Fruit fly (Drosophila melanogaster) whole organism, embryonic: ENCODE results near the gene CG14102.
A peak's percentile ranks its signal among the peaks of the same experiment; 100 is the strongest.

Experiments
- Bgb ChIP-seq: fragments of 200-800 bp; sonication (Bioruptor generic); IDR thresholded peaks from 2 replicates; pipeline ENCODE4 v1.3.6; 2022; ENCODE audit warnings: missing biosample characterization, missing genetic modification characterization; ENCODE audit not compliant: partially characterized antibody
- Bteb2 ChIP-seq: fragments of 200-800 bp; sonication (Bioruptor generic); optimal IDR thresholded peaks from 2 replicates; lab custom pipeline; 2016; ENCODE audit warnings: missing biosample characterization, missing genetic modification characterization
- C15 ChIP-seq: fragments of 200-800 bp; sonication (Bioruptor generic); IDR thresholded peaks from 3 replicates; pipeline ENCODE4 v1.3.6; 2022; ENCODE audit warnings: missing biosample characterization, missing genetic modification characterization
- CG1233 ChIP-seq: fragments of 200-800 bp; sonication (Bioruptor generic); optimal IDR thresholded peaks from 4 replicates; lab custom pipeline; 2018; ENCODE audit warnings: missing biosample characterization, mild to moderate bottlenecking, missing genetic modification characterization
- CG13287 ChIP-seq: fragments of 200-800 bp; sonication (Bioruptor generic); IDR thresholded peaks from 2 replicates; pipeline ENCODE4 v1.3.6; 2022; ENCODE audit warnings: missing biosample characterization, missing genetic modification characterization; ENCODE audit not compliant: partially characterized antibody
- CG13296 ChIP-seq: fragments of 200-800 bp; sonication (Bioruptor generic); optimal IDR thresholded peaks from 3 replicates; lab custom pipeline; 2018; ENCODE audit warnings: missing biosample characterization, mild to moderate bottlenecking, missing genetic modification characterization
- CG13894 ChIP-seq: fragments of 200-800 bp; sonication (Bioruptor generic); optimal IDR thresholded peaks from 3 replicates; lab custom pipeline; 2018; ENCODE audit warnings: missing biosample characterization, mild to moderate bottlenecking, missing genetic modification characterization, moderate library complexity
- CG14441 ChIP-seq: fragments of 200-800 bp; sonication (Bioruptor generic); IDR thresholded peaks from 2 replicates; pipeline ENCODE4 v1.3.6; 2022; ENCODE audit warnings: missing biosample characterization, missing genetic modification characterization
- CG14860 ChIP-seq: fragments of 200-800 bp; sonication (Bioruptor generic); IDR thresholded peaks from 3 replicates; pipeline ENCODE4 v1.3.6; 2022; ENCODE audit warnings: missing biosample characterization, missing genetic modification characterization; ENCODE audit not compliant: partially characterized antibody
- CG15601 ChIP-seq: fragments of 200-800 bp; sonication (Bioruptor generic); optimal IDR thresholded peaks from 3 replicates; lab custom pipeline; 2019; ENCODE audit warnings: missing biosample characterization, mild to moderate bottlenecking, missing genetic modification characterization, moderate library complexity
- CG17328 ChIP-seq: fragments of 200-800 bp; sonication (Bioruptor generic); IDR thresholded peaks from 2 replicates; pipeline ENCODE4 v1.3.6; 2022; ENCODE audit warnings: missing biosample characterization, missing genetic modification characterization
- CG2129 ChIP-seq: fragments of 200-800 bp; sonication (Bioruptor generic); IDR thresholded peaks from 2 replicates; pipeline ENCODE4 v1.3.6; 2022; ENCODE audit warnings: missing biosample characterization, missing genetic modification characterization; ENCODE audit not compliant: partially characterized antibody
- CG2712 ChIP-seq: fragments of 200-800 bp; optimal IDR thresholded peaks from 3 replicates; lab custom pipeline; 2019; ENCODE audit warnings: missing biosample characterization, mild to moderate bottlenecking, missing genetic modification characterization, moderate library complexity
- CG31365 ChIP-seq: fragments of 200-800 bp; sonication (Bioruptor generic); optimal IDR thresholded peaks from 2 replicates; lab custom pipeline; 2018; ENCODE audit warnings: missing biosample characterization, mild to moderate bottlenecking, missing genetic modification characterization
- CG32772 ChIP-seq: fragments of 200-800 bp; sonication (Bioruptor generic); IDR thresholded peaks from 2 replicates; pipeline ENCODE4 v1.3.6; 2022; ENCODE audit warnings: missing biosample characterization, missing genetic modification characterization
- CG3407 ChIP-seq: fragments of 200-800 bp; sonication (Bioruptor generic); optimal IDR thresholded peaks from 2 replicates; lab custom pipeline; 2018; ENCODE audit warnings: missing biosample characterization, mild to moderate bottlenecking, missing genetic modification characterization
- CG34224 ChIP-seq: fragments of 200-800 bp; sonication (Bioruptor generic); IDR thresholded peaks from 3 replicates; pipeline ENCODE4 v1.3.6; 2022; ENCODE audit warnings: missing biosample characterization, missing genetic modification characterization; ENCODE audit not compliant: partially characterized antibody
- CG6813 ChIP-seq: fragments of 200-800 bp; sonication (Bioruptor generic); optimal IDR thresholded peaks from 2 replicates; lab custom pipeline; 2017; ENCODE audit warnings: missing biosample characterization, missing genetic modification characterization, mild to moderate bottlenecking, moderate library complexity, missing genetic modification reagents
- CG7556 ChIP-seq: fragments of 200-800 bp; sonication (Bioruptor generic); optimal IDR thresholded peaks from 2 replicates; lab custom pipeline; 2017; ENCODE audit warnings: missing biosample characterization, mild to moderate bottlenecking, missing genetic modification characterization
- CG9876 ChIP-seq: fragments of 200-800 bp; sonication (Bioruptor generic); optimal IDR thresholded peaks from 2 replicates; lab custom pipeline; 2016; ENCODE audit warnings: missing biosample characterization, missing genetic modification characterization
- CkIIα-i1 ChIP-seq: fragments of 200-800 bp; sonication (Bioruptor generic); IDR thresholded peaks from 2 replicates; pipeline ENCODE4 v1.3.6; 2022; ENCODE audit warnings: missing biosample characterization, missing genetic modification characterization
- D19A ChIP-seq: fragments of 200-800 bp; optimal IDR thresholded peaks from 3 replicates; lab custom pipeline; 2019; ENCODE audit warnings: missing biosample characterization, mild to moderate bottlenecking, missing genetic modification characterization, moderate library complexity
- Dref ChIP-seq: fragments of 200-800 bp; sonication (Bioruptor generic); IDR thresholded peaks from 2 replicates; pipeline ENCODE4 v1.3.6; 2022; ENCODE audit warnings: missing biosample characterization, missing genetic modification characterization
- ERR ChIP-seq: fragments of 200-800 bp; sonication (Bioruptor generic); optimal IDR thresholded peaks from 2 replicates; lab custom pipeline; 2016; ENCODE audit warnings: missing biosample characterization, missing genetic modification characterization
- Ets65A ChIP-seq: fragments of 200-800 bp; sonication (Bioruptor generic); peaks from one replicate; lab custom pipeline; 2016; ENCODE audit warnings: missing biosample characterization, missing genetic modification characterization
- HLHmδ ChIP-seq: fragments of 200-800 bp; sonication (Bioruptor generic); optimal IDR thresholded peaks from 2 replicates; lab custom pipeline; 2018; ENCODE audit warnings: missing biosample characterization, mild to moderate bottlenecking, missing genetic modification characterization, moderate library complexity
- Hand ChIP-seq: fragments of 200-800 bp; sonication (Bioruptor generic); optimal IDR thresholded peaks from 2 replicates; lab custom pipeline; 2017; ENCODE audit warnings: mild to moderate bottlenecking, missing biosample characterization, missing genetic modification reagents, missing genetic modification characterization
- MESR4 ChIP-seq: fragments of 200-800 bp; sonication (Bioruptor generic); optimal IDR thresholded peaks from 2 replicates; lab custom pipeline; 2018; ENCODE audit warnings: missing biosample characterization, mild to moderate bottlenecking, missing genetic modification characterization, moderate library complexity
- Myb ChIP-seq: fragments of 200-800 bp; sonication (Bioruptor generic); optimal IDR thresholded peaks from 2 replicates; lab custom pipeline; 2016; ENCODE audit warnings: missing biosample characterization, missing genetic modification characterization
- NC2α ChIP-seq: fragments of 200-800 bp; sonication (Bioruptor generic); optimal IDR thresholded peaks from 2 replicates; lab custom pipeline; 2016; ENCODE audit warnings: missing biosample characterization, missing genetic modification characterization
- Nf-YC ChIP-seq: fragments of 200-800 bp; optimal IDR thresholded peaks from 3 replicates; lab custom pipeline; 2019; ENCODE audit warnings: missing biosample characterization, mild to moderate bottlenecking, missing genetic modification characterization, moderate library complexity
- Opbp ChIP-seq: fragments of 200-800 bp; sonication (Bioruptor generic); IDR thresholded peaks from 3 replicates; pipeline ENCODE4 v1.3.6; 2022; ENCODE audit warnings: missing biosample characterization, missing genetic modification characterization; ENCODE audit not compliant: partially characterized antibody
- Optix ChIP-seq: fragments of 200-800 bp; sonication (Bioruptor generic); IDR thresholded peaks from 3 replicates; pipeline ENCODE4 v1.3.6; 2022; ENCODE audit warnings: missing biosample characterization, missing genetic modification characterization
- PHDP ChIP-seq: fragments of 200-800 bp; sonication (Bioruptor generic); optimal IDR thresholded peaks from 3 replicates; lab custom pipeline; 2018; ENCODE audit warnings: missing biosample characterization, mild to moderate bottlenecking, missing genetic modification characterization, moderate library complexity
- Spps ChIP-seq: fragments of 200-800 bp; sonication (Bioruptor generic); optimal IDR thresholded peaks from 2 replicates; lab custom pipeline; 2018; ENCODE audit warnings: missing biosample characterization, mild to moderate bottlenecking, missing genetic modification characterization
- Trl ChIP-seq, 3 experiments: fragments of >200 bp in 2 of 3; fragments of 200-800 bp in 1 of 3; sonication (Bioruptor generic) in 1 of 3; optimal IDR thresholded peaks; 2 replicates in 1 of 3; 3 replicates in 2 of 3; lab custom pipeline; 2016 to 2017; ENCODE audit warnings: missing biosample characterization in 1 of 3, missing genetic modification characterization in 1 of 3
- br ChIP-seq: fragments of >200 bp; optimal IDR thresholded peaks from 2 replicates; lab custom pipeline; 2017
- corto ChIP-seq: fragments of 200-800 bp; sonication (Bioruptor generic); optimal IDR thresholded peaks from 2 replicates; lab custom pipeline; 2016; ENCODE audit warnings: missing biosample characterization, mild to moderate bottlenecking, missing genetic modification characterization, moderate library complexity
- dimm ChIP-seq: fragments of 200-800 bp; sonication (Bioruptor generic); IDR thresholded peaks from 2 replicates; pipeline ENCODE4 v1.3.6; 2022; ENCODE audit warnings: missing biosample characterization, missing genetic modification characterization
- ems ChIP-seq: fragments of 200-800 bp; sonication (Bioruptor generic); optimal IDR thresholded peaks from 3 replicates; lab custom pipeline; 2016; ENCODE audit warnings: missing biosample characterization, missing genetic modification characterization
- eyg ChIP-seq: fragments of 200-800 bp; sonication (Bioruptor generic); optimal IDR thresholded peaks from 3 replicates; lab custom pipeline; 2016; ENCODE audit warnings: missing biosample characterization, missing genetic modification characterization
- inv ChIP-seq: fragments of 200-800 bp; sonication (Bioruptor generic); IDR thresholded peaks from 2 replicates; pipeline ENCODE4 v1.3.6; 2022; ENCODE audit warnings: missing biosample characterization, missing genetic modification characterization; ENCODE audit not compliant: partially characterized antibody
- ken ChIP-seq: fragments of 200-800 bp; sonication (Bioruptor generic); IDR thresholded peaks from 3 replicates; pipeline ENCODE4 v1.3.6; 2022; ENCODE audit warnings: missing biosample characterization, missing genetic modification characterization
- mld ChIP-seq: fragments of 200-800 bp; sonication (Bioruptor generic); IDR thresholded peaks from 3 replicates; pipeline ENCODE4 v1.3.6; 2022; ENCODE audit warnings: missing biosample characterization, missing genetic modification characterization; ENCODE audit not compliant: partially characterized antibody
- pan ChIP-seq, 4 experiments: fragments of >200 bp in 3 of 4; fragments of 200-800 bp in 1 of 4; sonication (Bioruptor generic) in 1 of 4; optimal IDR thresholded peaks in 3 of 4; IDR thresholded peaks in 1 of 4; 2 replicates each; pipeline versions ENCODE4 v1.3.6 to Lab custom; 2017 to 2022; ENCODE audit warnings: missing biosample characterization in 2 of 4, missing genetic modification characterization in 2 of 4, mixed read lengths in 1 of 4
- shn ChIP-seq: fragments of 200-800 bp; sonication (Bioruptor generic); optimal IDR thresholded peaks from 3 replicates; lab custom pipeline; 2016; ENCODE audit warnings: missing biosample characterization, missing genetic modification characterization
- sna ChIP-seq: fragments of 200-800 bp; sonication (Bioruptor generic); IDR thresholded peaks from 2 replicates; pipeline ENCODE4 v1.3.6; 2022; ENCODE audit warnings: missing biosample characterization, missing genetic modification characterization; ENCODE audit not compliant: partially characterized antibody
- stwl ChIP-seq: fragments of 200-800 bp; sonication (Bioruptor generic); optimal IDR thresholded peaks from 3 replicates; lab custom pipeline; 2018; ENCODE audit warnings: missing biosample characterization, mild to moderate bottlenecking, missing genetic modification characterization, moderate library complexity
- toy ChIP-seq: fragments of 200-800 bp; sonication (Bioruptor generic); IDR thresholded peaks from 2 replicates; pipeline ENCODE4 v1.3.6; 2022; ENCODE audit warnings: missing biosample characterization, missing genetic modification characterization

CG14102 gene

DNA sequence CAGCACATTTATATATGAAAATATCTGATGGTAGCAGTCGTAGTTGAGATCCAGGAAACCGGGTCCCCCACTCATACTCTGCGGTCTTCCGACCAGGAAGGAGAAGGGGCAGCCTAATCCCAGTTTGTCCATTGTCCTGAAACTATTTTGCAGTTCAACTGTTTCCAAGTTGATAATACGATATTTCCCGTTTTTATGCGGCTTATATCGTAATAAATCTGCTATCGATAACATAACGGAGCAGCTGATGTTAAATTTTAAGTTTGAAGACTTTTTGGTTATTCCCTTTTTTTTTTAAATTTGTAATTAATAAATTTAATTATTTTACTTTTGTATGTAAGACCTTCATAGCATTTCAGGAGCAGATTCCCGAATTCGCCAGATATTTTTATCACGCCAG, at the start of gene CG14102:
CG14102 (minus strand) TSS at position 187 of the 400 bp plus-strand sequence.
- TF ChIP-seq Optix (GFP tag; lab: Robert Waterston, UW) (no peak), Bgb (GFP tag; lab: Robert Waterston, UW) (peak; percentile 42; the same call in 1 of the 2 replicates), ken (GFP tag; lab: Robert Waterston, UW) (no peak), dimm (GFP tag; lab: Robert Waterston, UW) (no peak), MESR4 (GFP tag; lab: Kevin White, UChicago) (no peak), Myb (GFP tag; lab: Kevin White, UChicago) (no peak), CG14860 (GFP tag; lab: Robert Waterston, UW) (no peak), Opbp (GFP tag; lab: Robert Waterston, UW) (peak; percentile 50; the same call in 1 of the 3 replicates), CG17328 (no peak), CG13287 (GFP tag; lab: Robert Waterston, UW) (peak; percentile 59), CG1233 (GFP tag; lab: Kevin White, UChicago) (no peak), Dref (GFP tag; lab: Robert Waterston, UW) (peak; percentile 56), CG32772 (GFP tag; lab: Robert Waterston, UW) (no peak), Hand (GFP tag; lab: Kevin White, UChicago) (no peak), CG3407 (GFP tag; lab: Kevin White, UChicago) (no peak), stwl (tag; lab: Kevin White, UChicago) (peak; percentile 6), HLHmδ (GFP tag; lab: Kevin White, UChicago) (no peak), shn (no peak), CG14441 (GFP tag; lab: Robert Waterston, UW) (no peak), Ets65A (GFP tag; lab: Kevin White, UChicago) (peak; percentile 21), CG31365 (tag; lab: Kevin White, UChicago) (no peak), CG6813 (GFP tag; lab: Kevin White, UChicago) (no peak), Spps (no peak), CkIIα-i1 (GFP tag; lab: Robert Waterston, UW) (no peak), PHDP (tag; lab: Kevin White, UChicago) (no peak), CG2129 (GFP tag; lab: Robert Waterston, UW) (0 out of 2 replicates have a peak, but pooled peaks have one; percentile 29), Bteb2 (GFP tag; lab: Kevin White, UChicago) (no peak), CG2712 (tag; lab: Kevin White, UChicago) (no peak), ERR (GFP tag; lab: Kevin White, UChicago) (no peak), CG7556 (GFP tag; lab: Kevin White, UChicago) (no peak), Nf-YC (no peak), ems (GFP tag; lab: Kevin White, UChicago) (no peak), toy (GFP tag; lab: Robert Waterston, UW) (no peak), inv (GFP tag; lab: Robert Waterston, UW) (peak; percentile 44), NC2α (no peak), corto (GFP tag; lab: Kevin White, UChicago) (no peak), sna (GFP tag; lab: Robert Waterston, UW) (peak; percentile 63; the same call in 1 of the 2 replicates), D19A (no peak), CG13894 (tag; lab: Kevin White, UChicago) (no peak), CG13296 (no peak), C15 (GFP tag; lab: Robert Waterston, UW) (no peak), br (lab: Kevin White, UChicago) (no peak), mld (GFP tag; lab: Robert Waterston, UW) (0 out of 3 replicates have a peak, but pooled peaks have one; percentile 9), CG34224 (GFP tag; lab: Robert Waterston, UW) (peak; percentile 85), CG15601 (tag; lab: Kevin White, UChicago) (no peak), eyg (GFP tag; lab: Kevin White, UChicago) (no peak), CG9876 (GFP tag; lab: Kevin White, UChicago) (no peak), Trl (optimal IDR thresholded peaks at IDR 0.05; lab: Kevin White, UChicago) (no peak), Trl (GFP tag; optimal IDR thresholded peaks at IDR 0.05; lab: Kevin White, UChicago) (no peak), pan (optimal IDR thresholded peaks at IDR 0.05; lab: Kevin White, UChicago) (no peak), pan (GFP tag; optimal IDR thresholded peaks at IDR 0.05 in 1 of 2, IDR thresholded peaks at IDR 0.05 in 1 of 2) (no peak)
